Fruit fly (Drosophila melanogaster) whole organism, embryonic: ENCODE results near the gene Hpd.
A peak's percentile ranks its signal among the peaks of the same experiment; 100 is the strongest.

Experiments used
- Atf6 ChIP-seq: fragments of 200-800 bp; sonication (Bioruptor generic); IDR thresholded peaks from 2 replicates; pipeline ENCODE4 v1.3.6; 2022; ENCODE audit warnings: missing biosample characterization, missing genetic modification characterization
- B-H2 ChIP-seq: fragments of 200-800 bp; sonication (Bioruptor generic); optimal IDR thresholded peaks from 2 replicates; lab custom pipeline; 2018; ENCODE audit warnings: missing biosample characterization, mild to moderate bottlenecking, missing genetic modification characterization
- CG10543 ChIP-seq: fragments of 200-800 bp; sonication (Bioruptor generic); optimal IDR thresholded peaks from 3 replicates; lab custom pipeline; 2017; ENCODE audit warnings: missing biosample characterization, mild to moderate bottlenecking, missing genetic modification characterization, moderate library complexity
- CG12104 ChIP-seq: fragments of 200-800 bp; sonication (Bioruptor generic); optimal IDR thresholded peaks from 3 replicates; lab custom pipeline; 2016; ENCODE audit warnings: missing biosample characterization, missing genetic modification characterization
- CG1233 ChIP-seq: fragments of 200-800 bp; sonication (Bioruptor generic); optimal IDR thresholded peaks from 4 replicates; lab custom pipeline; 2018; ENCODE audit warnings: missing biosample characterization, mild to moderate bottlenecking, missing genetic modification characterization
- CG12659 ChIP-seq: fragments of 200-800 bp; sonication (Bioruptor generic); optimal IDR thresholded peaks from 3 replicates; lab custom pipeline; 2017; ENCODE audit warnings: mild to moderate bottlenecking, missing biosample characterization, missing genetic modification reagents, missing genetic modification characterization
- CG13624 ChIP-seq: fragments of 200-800 bp; sonication (Bioruptor generic); optimal IDR thresholded peaks from 2 replicates; lab custom pipeline; 2016; ENCODE audit warnings: missing biosample characterization, missing genetic modification characterization
- CG13775 ChIP-seq: fragments of 200-800 bp; sonication (Bioruptor generic); optimal IDR thresholded peaks from 3 replicates; lab custom pipeline; 2017; ENCODE audit warnings: missing biosample characterization, mild to moderate bottlenecking, missing genetic modification characterization
- CG14014 ChIP-seq: fragments of 200-800 bp; sonication (Bioruptor generic); IDR thresholded peaks from 2 replicates; pipeline ENCODE4 v1.3.6; 2022; ENCODE audit warnings: missing biosample characterization, missing genetic modification characterization
- CG14441 ChIP-seq: fragments of 200-800 bp; sonication (Bioruptor generic); IDR thresholded peaks from 2 replicates; pipeline ENCODE4 v1.3.6; 2022; ENCODE audit warnings: missing biosample characterization, missing genetic modification characterization
- CG15073 ChIP-seq: fragments of 200-800 bp; sonication (Bioruptor generic); optimal IDR thresholded peaks from 2 replicates; lab custom pipeline; 2016; ENCODE audit warnings: missing biosample characterization, missing genetic modification characterization
- CG15479 ChIP-seq: fragments of 200-800 bp; sonication (Bioruptor generic); optimal IDR thresholded peaks from 3 replicates; lab custom pipeline; 2019; ENCODE audit warnings: missing biosample characterization, mild to moderate bottlenecking, missing genetic modification characterization, moderate library complexity
- CG1602 ChIP-seq: fragments of 200-800 bp; sonication (Bioruptor generic); optimal IDR thresholded peaks from 3 replicates; lab custom pipeline; 2016; ENCODE audit warnings: missing biosample characterization, missing genetic modification characterization
- CG17361 ChIP-seq: fragments of 200-800 bp; sonication (Bioruptor generic); IDR thresholded peaks from 3 replicates; pipeline ENCODE4 v1.3.6; 2022; ENCODE audit warnings: missing biosample characterization, missing genetic modification characterization
- CG17385 ChIP-seq: fragments of 200-800 bp; sonication (Bioruptor generic); optimal IDR thresholded peaks from 3 replicates; lab custom pipeline; 2018; ENCODE audit warnings: missing biosample characterization, mild to moderate bottlenecking, missing genetic modification characterization
- CG2875 ChIP-seq: fragments of 200-800 bp; sonication (Bioruptor generic); optimal IDR thresholded peaks from 2 replicates; lab custom pipeline; 2017; ENCODE audit warnings: missing biosample characterization, mild to moderate bottlenecking, missing genetic modification characterization, missing genetic modification reagents
- CG3281 ChIP-seq: fragments of 200-800 bp; sonication (Bioruptor generic); optimal IDR thresholded peaks from 3 replicates; lab custom pipeline; 2017; ENCODE audit warnings: missing biosample characterization, mild to moderate bottlenecking, missing genetic modification characterization
- CG4328 ChIP-seq: fragments of 200-800 bp; sonication (Bioruptor generic); optimal IDR thresholded peaks from 3 replicates; lab custom pipeline; 2017; ENCODE audit warnings: missing biosample characterization, missing genetic modification reagents, missing genetic modification characterization
- CG5245 ChIP-seq: fragments of 200-800 bp; sonication (Bioruptor generic); optimal IDR thresholded peaks from 3 replicates; lab custom pipeline; 2016; ENCODE audit warnings: missing biosample characterization, missing genetic modification characterization
- CG8281 ChIP-seq: fragments of 200-800 bp; sonication (Bioruptor generic); optimal IDR thresholded peaks from 2 replicates; lab custom pipeline; 2018; ENCODE audit warnings: missing biosample characterization, mild to moderate bottlenecking, missing genetic modification characterization, moderate library complexity
- CG9797 ChIP-seq: fragments of 200-800 bp; sonication (Bioruptor generic); optimal IDR thresholded peaks from 3 replicates; lab custom pipeline; 2018; ENCODE audit warnings: missing biosample characterization, mild to moderate bottlenecking, missing genetic modification characterization
- E2f2 ChIP-seq: fragments of 200-800 bp; sonication (Bioruptor generic); IDR thresholded peaks from 2 replicates; pipeline ENCODE4 v1.3.6; 2022; ENCODE audit warnings: missing biosample characterization, missing genetic modification characterization
- Fer2 ChIP-seq: fragments of 200-800 bp; sonication (Bioruptor generic); optimal IDR thresholded peaks from 2 replicates; lab custom pipeline; 2018; ENCODE audit warnings: missing biosample characterization, mild to moderate bottlenecking, missing genetic modification characterization, moderate library complexity
- HLH3B ChIP-seq: fragments of 200-800 bp; sonication (Bioruptor generic); IDR thresholded peaks from 2 replicates; pipeline ENCODE4 v1.3.6; 2022; ENCODE audit warnings: missing biosample characterization, missing genetic modification characterization
- Lpt ChIP-seq: fragments of >200 bp; optimal IDR thresholded peaks from 2 replicates; lab custom pipeline; 2018; ENCODE audit warnings: missing biosample characterization, missing genetic modification characterization
- MTF-1 ChIP-seq: fragments of 200-800 bp; sonication (Bioruptor generic); optimal IDR thresholded peaks from 2 replicates; lab custom pipeline; 2018; ENCODE audit warnings: missing biosample characterization, mild to moderate bottlenecking, missing genetic modification characterization, borderline replicate concordance
- Meics ChIP-seq: fragments of 200-800 bp; sonication (Bioruptor generic); optimal IDR thresholded peaks from 2 replicates; lab custom pipeline; 2017; ENCODE audit warnings: missing biosample characterization, mild to moderate bottlenecking, missing genetic modification characterization
- Mrtf ChIP-seq: fragments of 200-800 bp; sonication (Bioruptor generic); IDR thresholded peaks from 3 replicates; pipeline ENCODE4 v1.3.6; 2022; ENCODE audit warnings: missing biosample characterization, missing genetic modification characterization
- Oli ChIP-seq: fragments of 200-800 bp; sonication (Bioruptor generic); optimal IDR thresholded peaks from 2 replicates; lab custom pipeline; 2018; ENCODE audit warnings: missing biosample characterization, mild to moderate bottlenecking, missing genetic modification characterization, moderate library complexity
- Pdp1 ChIP-seq, 2 experiments: fragments of 200-800 bp; sonication (Bioruptor generic); optimal IDR thresholded peaks; 3 replicates each; lab custom pipeline; 2016; ENCODE audit warnings: missing biosample characterization in 2 of 2, missing genetic modification characterization in 2 of 2, mild to moderate bottlenecking in 1 of 2, moderate library complexity in 1 of 2
- Side ChIP-seq: fragments of 200-800 bp; sonication (Bioruptor generic); optimal IDR thresholded peaks from 2 replicates; lab custom pipeline; 2016; ENCODE audit warnings: missing biosample characterization, missing genetic modification characterization
- Sox102F ChIP-seq: fragments of 200-800 bp; sonication (Bioruptor generic); optimal IDR thresholded peaks from 2 replicates; lab custom pipeline; 2018; ENCODE audit warnings: missing biosample characterization, mild to moderate bottlenecking, missing genetic modification characterization, moderate library complexity
- Sry-δ ChIP-seq: fragments of 200-800 bp; sonication (Bioruptor generic); optimal IDR thresholded peaks from 2 replicates; lab custom pipeline; 2016; ENCODE audit warnings: missing biosample characterization, missing genetic modification characterization
- al ChIP-seq: fragments of 200-800 bp; sonication (Bioruptor generic); IDR thresholded peaks from 2 replicates; pipeline ENCODE4 v1.3.6; 2022; ENCODE audit warnings: missing biosample characterization, missing genetic modification characterization
- az2 ChIP-seq: fragments of 200-800 bp; sonication (Bioruptor generic); optimal IDR thresholded peaks from 3 replicates; lab custom pipeline; 2016; ENCODE audit warnings: missing biosample characterization, missing genetic modification characterization
- bab2 ChIP-seq: fragments of 200-800 bp; sonication (Bioruptor generic); optimal IDR thresholded peaks from 2 replicates; lab custom pipeline; 2016; ENCODE audit warnings: missing biosample characterization, missing genetic modification characterization
- disco-r ChIP-seq: fragments of 200-800 bp; sonication (Bioruptor generic); optimal IDR thresholded peaks from 2 replicates; lab custom pipeline; 2016; ENCODE audit warnings: missing biosample characterization, missing genetic modification characterization
- dysf ChIP-seq: fragments of 200-800 bp; sonication (Bioruptor generic); IDR thresholded peaks from 3 replicates; pipeline ENCODE4 v1.3.6; 2022; ENCODE audit warnings: missing biosample characterization, missing genetic modification characterization
- gem ChIP-seq: fragments of 200-800 bp; sonication (Bioruptor generic); optimal IDR thresholded peaks from 2 replicates; lab custom pipeline; 2019; ENCODE audit warnings: missing biosample characterization, mild to moderate bottlenecking, missing genetic modification characterization, moderate library complexity
- grn ChIP-seq: fragments of 200-800 bp; sonication (Bioruptor generic); optimal IDR thresholded peaks from 3 replicates; lab custom pipeline; 2017; ENCODE audit warnings: missing biosample characterization, missing genetic modification characterization
- gsb-n ChIP-seq: fragments of 200-800 bp; sonication (Bioruptor generic); optimal IDR thresholded peaks from 3 replicates; lab custom pipeline; 2018; ENCODE audit warnings: missing biosample characterization, mild to moderate bottlenecking, missing genetic modification characterization
- ham ChIP-seq: fragments of 200-800 bp; sonication (Bioruptor generic); IDR thresholded peaks from 2 replicates; pipeline ENCODE4 v1.3.6; 2022; ENCODE audit warnings: missing biosample characterization, missing genetic modification characterization
- ind ChIP-seq: fragments of 200-800 bp; sonication (Bioruptor generic); optimal IDR thresholded peaks from 3 replicates; lab custom pipeline; 2016; ENCODE audit warnings: missing biosample characterization, missing genetic modification characterization
- mld ChIP-seq: fragments of 200-800 bp; sonication (Bioruptor generic); IDR thresholded peaks from 3 replicates; pipeline ENCODE4 v1.3.6; 2022; ENCODE audit warnings: missing biosample characterization, missing genetic modification characterization; ENCODE audit not compliant: partially characterized antibody
- pan ChIP-seq, 4 experiments: fragments of >200 bp in 3 of 4; fragments of 200-800 bp in 1 of 4; sonication (Bioruptor generic) in 1 of 4; optimal IDR thresholded peaks in 3 of 4; IDR thresholded peaks in 1 of 4; 2 replicates each; pipeline versions ENCODE4 v1.3.6 to Lab custom; 2017 to 2022; ENCODE audit warnings: missing biosample characterization in 2 of 4, missing genetic modification characterization in 2 of 4, mixed read lengths in 1 of 4
- phol ChIP-seq: fragments of 200-800 bp; sonication (Bioruptor generic); optimal IDR thresholded peaks from 3 replicates; lab custom pipeline; 2018; ENCODE audit warnings: missing biosample characterization, mild to moderate bottlenecking, missing genetic modification characterization, moderate library complexity
- sc ChIP-seq, 3 experiments: fragments of >200 bp in 2 of 3; fragments of 200-800 bp in 1 of 3; sonication (Bioruptor generic) in 1 of 3; optimal IDR thresholded peaks; 2 replicates in 2 of 3; 3 replicates in 1 of 3; lab custom pipeline; 2017; ENCODE audit warnings: mild to moderate bottlenecking in 1 of 3, missing biosample characterization in 1 of 3, missing genetic modification characterization in 1 of 3, missing genetic modification reagents in 1 of 3
- schlank ChIP-seq: fragments of 200-800 bp; sonication (Bioruptor generic); optimal IDR thresholded peaks from 2 replicates; lab custom pipeline; 2018; ENCODE audit warnings: missing biosample characterization, mild to moderate bottlenecking, missing genetic modification characterization
- stc ChIP-seq: fragments of 200-800 bp; sonication (Bioruptor generic); IDR thresholded peaks from 2 replicates; pipeline ENCODE4 v1.3.6; 2022; ENCODE audit warnings: missing biosample characterization, missing genetic modification characterization
- trh ChIP-seq: fragments of 200-800 bp; sonication (Bioruptor generic); optimal IDR thresholded peaks from 2 replicates; lab custom pipeline; 2016; ENCODE audit warnings: missing biosample characterization, missing genetic modification characterization

Gene Hpd

dm6 chr3L:20474789-20475208 is 35.1 kb upstream of the Hpd start (continued):
- TF ChIP-seq bab2 (GFP tag; lab: Kevin White, UChicago) (peak; percentile 89), CG5245 (GFP tag; lab: Kevin White, UChicago) (peak; percentile 81), CG4328 (peak; percentile 78), CG15479 (no peak), pan (optimal IDR thresholded peaks at IDR 0.05; lab: Kevin White, UChicago) (no peak), pan (GFP tag; optimal IDR thresholded peaks at IDR 0.05 in 1 of 2, IDR thresholded peaks at IDR 0.05 in 1 of 2) (no peak), Lpt (GFP tag; lab: Kevin White, UChicago) (no peak), stc (no peak), CG14441 (GFP tag; lab: Robert Waterston, UW) (no peak), Sry-δ (peak; percentile 48), gsb-n (tag; lab: Kevin White, UChicago) (peak; percentile 83), trh (GFP tag; lab: Kevin White, UChicago) (peak; percentile 84), CG9797 (GFP tag; lab: Kevin White, UChicago) (peak; percentile 18), grn (GFP tag; lab: Kevin White, UChicago) (peak; percentile 22), disco-r (GFP tag; lab: Kevin White, UChicago) (peak; percentile 29), Meics (GFP tag; lab: Kevin White, UChicago) (peak; percentile 90), gem (tag; lab: Kevin White, UChicago) (peak; percentile 92), Pdp1 (GFP tag; optimal IDR thresholded peaks at IDR 0.05; lab: Kevin White, UChicago) (peak in 1 of 2 experiments; percentile 88), CG12659 (GFP tag; lab: Kevin White, UChicago) (peak; percentile 92), CG2875 (GFP tag; lab: Kevin White, UChicago) (peak; percentile 73), az2 (GFP tag; lab: Kevin White, UChicago) (peak; percentile 90), CG13624 (GFP tag; lab: Kevin White, UChicago) (peak; percentile 90), CG3281 (GFP tag; lab: Kevin White, UChicago) (peak; percentile 88), CG1233 (GFP tag; lab: Kevin White, UChicago) (peak; percentile 84), Side (GFP tag; lab: Kevin White, UChicago) (peak; percentile 81), CG17361 (no peak), ind (peak; percentile 93), CG15073 (GFP tag; lab: Kevin White, UChicago) (peak; percentile 37), CG1602 (GFP tag; lab: Kevin White, UChicago) (peak; percentile 91), HLH3B (no peak), CG12104 (GFP tag; lab: Kevin White, UChicago) (peak; percentile 79), CG13775 (peak; percentile 82), CG10543 (GFP tag; lab: Kevin White, UChicago) (peak; percentile 94), phol (peak; percentile 82), MTF-1 (GFP tag; lab: Kevin White, UChicago) (peak; percentile 81), schlank (tag; lab: Kevin White, UChicago) (peak; percentile 74), Oli (peak; percentile 66), Sox102F (GFP tag; lab: Kevin White, UChicago) (peak; percentile 83), CG14014 (GFP tag; lab: Robert Waterston, UW) (no peak), dysf (GFP tag; lab: Robert Waterston, UW) (no peak), ham (GFP tag; lab: Robert Waterston, UW) (no peak), Fer2 (tag; lab: Kevin White, UChicago) (peak; percentile 77), Atf6 (GFP tag; lab: Robert Waterston, UW) (no peak), al (GFP tag; lab: Robert Waterston, UW) (no peak), CG8281 (tag; lab: Kevin White, UChicago) (peak; percentile 62), CG17385 (GFP tag; lab: Kevin White, UChicago) (peak; percentile 80), sc (optimal IDR thresholded peaks at IDR 0.05; lab: Kevin White, UChicago) (no peak), sc (GFP tag; optimal IDR thresholded peaks at IDR 0.05; lab: Kevin White, UChicago) (peak; percentile 74), mld (GFP tag; lab: Robert Waterston, UW) (no peak), B-H2 (peak; percentile 92), E2f2 (GFP tag; lab: Robert Waterston, UW) (no peak), Mrtf (GFP tag; lab: Robert Waterston, UW) (no peak)
